Fruit fly (Drosophila melanogaster) whole organism, embryonic: Measurements from ENCODE around the gene CG34296.

Experiments
- Aef1 ChIP-seq: fragments of 200-800 bp; sonication (Bioruptor generic); IDR thresholded peaks from 3 replicates; pipeline ENCODE4 v1.3.6; 2022; ENCODE audit warnings: missing biosample characterization, missing genetic modification characterization
- B-H2 ChIP-seq: fragments of 200-800 bp; sonication (Bioruptor generic); optimal IDR thresholded peaks from 2 replicates; lab custom pipeline; 2018; ENCODE audit warnings: missing biosample characterization, mild to moderate bottlenecking, missing genetic modification characterization
- Bdp1 ChIP-seq: fragments of 200-800 bp; sonication (Bioruptor generic); optimal IDR thresholded peaks from 3 replicates; lab custom pipeline; 2016; ENCODE audit warnings: missing biosample characterization, missing genetic modification characterization
- CG10274 ChIP-seq: fragments of 200-800 bp; sonication (Bioruptor generic); optimal IDR thresholded peaks from 3 replicates; lab custom pipeline; 2017; ENCODE audit warnings: missing biosample characterization, mild to moderate bottlenecking, missing genetic modification characterization
- CG10321 ChIP-seq: fragments of 200-800 bp; sonication (Bioruptor generic); IDR thresholded peaks from 2 replicates; pipeline ENCODE4 v1.3.6; 2022; ENCODE audit warnings: missing biosample characterization, missing genetic modification characterization
- CG10979 ChIP-seq: fragments of 200-800 bp; sonication (Bioruptor generic); optimal IDR thresholded peaks from 2 replicates; lab custom pipeline; 2018; ENCODE audit warnings: missing biosample characterization, mild to moderate bottlenecking, missing genetic modification characterization, moderate library complexity
- CG11093 ChIP-seq: fragments of 200-800 bp; sonication (Bioruptor generic); IDR thresholded peaks from 3 replicates; pipeline ENCODE4 v1.3.6; 2022; ENCODE audit warnings: missing biosample characterization, missing genetic modification characterization
- CG11247 ChIP-seq: fragments of 200-800 bp; sonication (Bioruptor generic); IDR thresholded peaks from 2 replicates; pipeline ENCODE4 v1.3.6; 2022; ENCODE audit warnings: missing biosample characterization, missing genetic modification characterization
- CG11504 ChIP-seq: fragments of 200-800 bp; sonication (Bioruptor generic); optimal IDR thresholded peaks from 3 replicates; lab custom pipeline; 2019; ENCODE audit warnings: missing biosample characterization, mild to moderate bottlenecking, missing genetic modification characterization, moderate library complexity
- CG1233 ChIP-seq: fragments of 200-800 bp; sonication (Bioruptor generic); optimal IDR thresholded peaks from 4 replicates; lab custom pipeline; 2018; ENCODE audit warnings: missing biosample characterization, mild to moderate bottlenecking, missing genetic modification characterization
- CG12391 ChIP-seq: fragments of 200-800 bp; sonication (Bioruptor generic); optimal IDR thresholded peaks from 3 replicates; lab custom pipeline; 2018; ENCODE audit warnings: missing biosample characterization, mild to moderate bottlenecking, missing genetic modification characterization, moderate library complexity
- CG12942 ChIP-seq: fragments of 200-800 bp; sonication (Bioruptor generic); optimal IDR thresholded peaks from 3 replicates; lab custom pipeline; 2016; ENCODE audit warnings: missing biosample characterization, missing genetic modification characterization
- CG13287 ChIP-seq: fragments of 200-800 bp; sonication (Bioruptor generic); IDR thresholded peaks from 2 replicates; pipeline ENCODE4 v1.3.6; 2022; ENCODE audit warnings: missing biosample characterization, missing genetic modification characterization; ENCODE audit not compliant: partially characterized antibody
- CG15011 ChIP-seq: fragments of 200-800 bp; sonication (Bioruptor generic); optimal IDR thresholded peaks from 3 replicates; lab custom pipeline; 2018; ENCODE audit warnings: missing biosample characterization, mild to moderate bottlenecking, missing genetic modification characterization
- CG1529 ChIP-seq: fragments of 200-800 bp; sonication (Bioruptor generic); optimal IDR thresholded peaks from 3 replicates; lab custom pipeline; 2018; ENCODE audit warnings: missing biosample characterization, missing genetic modification characterization
- CG1602 ChIP-seq: fragments of 200-800 bp; sonication (Bioruptor generic); optimal IDR thresholded peaks from 3 replicates; lab custom pipeline; 2016; ENCODE audit warnings: missing biosample characterization, missing genetic modification characterization
- CG18011 ChIP-seq: fragments of 200-800 bp; sonication (Bioruptor generic); optimal IDR thresholded peaks from 2 replicates; lab custom pipeline; 2017; ENCODE audit warnings: missing biosample characterization, missing genetic modification characterization, mild to moderate bottlenecking, moderate library complexity, missing genotype
- CG30020 ChIP-seq: fragments of 200-800 bp; optimal IDR thresholded peaks from 2 replicates; lab custom pipeline; 2019; ENCODE audit warnings: missing biosample characterization, mild to moderate bottlenecking, missing genetic modification characterization, moderate library complexity
- CG6683 ChIP-seq: fragments of 200-800 bp; sonication (Bioruptor generic); optimal IDR thresholded peaks from 2 replicates; lab custom pipeline; 2017; ENCODE audit warnings: missing biosample characterization, mild to moderate bottlenecking, missing genetic modification characterization, missing genetic modification reagents
- CG7271 ChIP-seq: fragments of 200-800 bp; sonication (Bioruptor generic); optimal IDR thresholded peaks from 2 replicates; lab custom pipeline; 2018; ENCODE audit warnings: missing biosample characterization, mild to moderate bottlenecking, missing genetic modification characterization, moderate library complexity
- CG8765 ChIP-seq: fragments of 200-800 bp; sonication (Bioruptor generic); IDR thresholded peaks from 2 replicates; pipeline ENCODE4 v1.3.6; 2022; ENCODE audit warnings: missing biosample characterization, missing genetic modification characterization
- CG9215 ChIP-seq: fragments of 200-800 bp; sonication (Bioruptor generic); IDR thresholded peaks from 2 replicates; pipeline ENCODE4 v1.3.6; 2022; ENCODE audit warnings: missing biosample characterization, missing genetic modification characterization
- CG9609 ChIP-seq: fragments of 200-800 bp; sonication (Bioruptor generic); optimal IDR thresholded peaks from 3 replicates; lab custom pipeline; 2016; ENCODE audit warnings: missing biosample characterization, missing genetic modification characterization
- CTCF ChIP-seq: fragments of 200-800 bp; sonication (Bioruptor generic); optimal IDR thresholded peaks from 2 replicates; lab custom pipeline; 2017; ENCODE audit warnings: missing biosample characterization, mild to moderate bottlenecking, missing genetic modification characterization, moderate library complexity
- Dp ChIP-seq: fragments of 200-800 bp; sonication (Bioruptor generic); optimal IDR thresholded peaks from 2 replicates; lab custom pipeline; 2018; ENCODE audit warnings: missing biosample characterization, mild to moderate bottlenecking, missing genetic modification characterization, moderate library complexity
- Fer3 ChIP-seq: fragments of 200-800 bp; sonication (Bioruptor generic); optimal IDR thresholded peaks from 2 replicates; lab custom pipeline; 2018; ENCODE audit warnings: missing biosample characterization, mild to moderate bottlenecking, missing genetic modification characterization, moderate library complexity
- Hey ChIP-seq: fragments of 200-800 bp; sonication (Bioruptor generic); optimal IDR thresholded peaks from 3 replicates; lab custom pipeline; 2018; ENCODE audit warnings: missing biosample characterization, mild to moderate bottlenecking, missing genetic modification characterization
- Mes4 ChIP-seq: fragments of 200-800 bp; sonication (Bioruptor generic); optimal IDR thresholded peaks from 2 replicates; lab custom pipeline; 2016; ENCODE audit warnings: missing biosample characterization, missing genetic modification characterization
- Neu2 ChIP-seq: fragments of 200-800 bp; sonication (Bioruptor generic); optimal IDR thresholded peaks from 3 replicates; lab custom pipeline; 2016; ENCODE audit warnings: missing biosample characterization, missing genetic modification characterization, borderline replicate concordance
- Opbp ChIP-seq: fragments of 200-800 bp; sonication (Bioruptor generic); IDR thresholded peaks from 3 replicates; pipeline ENCODE4 v1.3.6; 2022; ENCODE audit warnings: missing biosample characterization, missing genetic modification characterization; ENCODE audit not compliant: partially characterized antibody
- Sox100B ChIP-seq: fragments of 200-800 bp; sonication (Bioruptor generic); optimal IDR thresholded peaks from 3 replicates; lab custom pipeline; 2018; ENCODE audit warnings: missing biosample characterization, mild to moderate bottlenecking, missing genetic modification characterization
- Sry-β ChIP-seq: fragments of 200-800 bp; sonication (Bioruptor generic); optimal IDR thresholded peaks from 2 replicates; lab custom pipeline; 2018; ENCODE audit warnings: missing biosample characterization, mild to moderate bottlenecking, missing genetic modification characterization, moderate library complexity
- Vsx1 ChIP-seq: fragments of 200-800 bp; sonication (Bioruptor generic); optimal IDR thresholded peaks from 2 replicates; lab custom pipeline; 2017; ENCODE audit warnings: missing biosample characterization, mild to moderate bottlenecking, missing genetic modification characterization, missing genetic modification reagents
- Xbp1 ChIP-seq: fragments of 200-800 bp; sonication (Bioruptor generic); optimal IDR thresholded peaks from 3 replicates; lab custom pipeline; 2016; ENCODE audit warnings: missing biosample characterization, mild to moderate bottlenecking, missing genetic modification characterization
- ap ChIP-seq: fragments of 200-800 bp; sonication (Bioruptor generic); IDR thresholded peaks from 2 replicates; pipeline ENCODE4 v1.3.6; 2022; ENCODE audit warnings: missing biosample characterization, missing genetic modification characterization
- bab2 ChIP-seq: fragments of 200-800 bp; sonication (Bioruptor generic); optimal IDR thresholded peaks from 2 replicates; lab custom pipeline; 2016; ENCODE audit warnings: missing biosample characterization, missing genetic modification characterization
- btn ChIP-seq: fragments of 200-800 bp; sonication (Bioruptor generic); optimal IDR thresholded peaks from 2 replicates; lab custom pipeline; 2016; ENCODE audit warnings: missing biosample characterization, missing genetic modification characterization
- en ChIP-seq: fragments of 200-800 bp; sonication (Bioruptor generic); optimal IDR thresholded peaks from 2 replicates; lab custom pipeline; 2016; ENCODE audit warnings: missing biosample characterization, missing genetic modification characterization
- fd64A ChIP-seq: fragments of 200-800 bp; sonication (Bioruptor generic); optimal IDR thresholded peaks from 3 replicates; lab custom pipeline; 2018; ENCODE audit warnings: missing biosample characterization, mild to moderate bottlenecking, missing genetic modification characterization
- grn ChIP-seq: fragments of 200-800 bp; sonication (Bioruptor generic); optimal IDR thresholded peaks from 3 replicates; lab custom pipeline; 2017; ENCODE audit warnings: missing biosample characterization, missing genetic modification characterization
- gsb ChIP-seq: fragments of 200-800 bp; sonication (Bioruptor generic); IDR thresholded peaks from 2 replicates; pipeline ENCODE4 v1.3.6; 2022; ENCODE audit warnings: missing biosample characterization, missing genetic modification characterization
- jing ChIP-seq: fragments of 200-800 bp; sonication (Bioruptor generic); optimal IDR thresholded peaks from 2 replicates; lab custom pipeline; 2018; ENCODE audit warnings: missing biosample characterization, mild to moderate bottlenecking, missing genetic modification characterization
- jumu ChIP-seq: fragments of 200-800 bp; sonication (Bioruptor generic); optimal IDR thresholded peaks from 3 replicates; lab custom pipeline; 2016; ENCODE audit warnings: missing biosample characterization, missing genetic modification characterization
- nerfin-2 ChIP-seq: fragments of 200-800 bp; sonication (Bioruptor generic); IDR thresholded peaks from 2 replicates; pipeline ENCODE4 v1.3.6; 2022; ENCODE audit warnings: missing biosample characterization, missing genetic modification characterization; ENCODE audit not compliant: partially characterized antibody
- otp ChIP-seq: fragments of 200-800 bp; sonication (Bioruptor generic); IDR thresholded peaks from 3 replicates; pipeline ENCODE4, ENCODE4 v1.3.6; 2022; ENCODE audit warnings: missing biosample characterization, missing genetic modification characterization
- pho ChIP-seq: fragments of 200-800 bp; sonication (Bioruptor generic); optimal IDR thresholded peaks from 2 replicates; lab custom pipeline; 2016; ENCODE audit warnings: missing biosample characterization, missing genetic modification characterization
- repo ChIP-seq: fragments of 200-800 bp; sonication (Bioruptor generic); optimal IDR thresholded peaks from 2 replicates; lab custom pipeline; 2016; ENCODE audit warnings: missing biosample characterization, missing genetic modification characterization
- sim ChIP-seq: fragments of 200-800 bp; sonication (Bioruptor generic); IDR thresholded peaks from 2 replicates; pipeline ENCODE4 v1.3.6; 2022; ENCODE audit warnings: missing biosample characterization, missing genetic modification characterization
- sqz ChIP-seq: fragments of 200-800 bp; sonication (Bioruptor generic); optimal IDR thresholded peaks from 3 replicates; lab custom pipeline; 2018; ENCODE audit warnings: missing biosample characterization, mild to moderate bottlenecking, missing genetic modification characterization
- vvl ChIP-seq: fragments of 200-800 bp; sonication (Bioruptor generic); IDR thresholded peaks from 2 replicates; pipeline ENCODE4 v1.3.6; 2022; ENCODE audit warnings: missing biosample characterization, missing genetic modification characterization
- yki ChIP-seq: fragments of >200 bp; optimal IDR thresholded peaks from 3 replicates; lab custom pipeline; 2018
- zfh1 ChIP-seq: fragments of 200-800 bp; sonication (Bioruptor generic); IDR thresholded peaks from 3 replicates; pipeline ENCODE4 v1.3.6; 2022; ENCODE audit warnings: missing biosample characterization, missing genetic modification characterization

CG34296 gene

DNA sequence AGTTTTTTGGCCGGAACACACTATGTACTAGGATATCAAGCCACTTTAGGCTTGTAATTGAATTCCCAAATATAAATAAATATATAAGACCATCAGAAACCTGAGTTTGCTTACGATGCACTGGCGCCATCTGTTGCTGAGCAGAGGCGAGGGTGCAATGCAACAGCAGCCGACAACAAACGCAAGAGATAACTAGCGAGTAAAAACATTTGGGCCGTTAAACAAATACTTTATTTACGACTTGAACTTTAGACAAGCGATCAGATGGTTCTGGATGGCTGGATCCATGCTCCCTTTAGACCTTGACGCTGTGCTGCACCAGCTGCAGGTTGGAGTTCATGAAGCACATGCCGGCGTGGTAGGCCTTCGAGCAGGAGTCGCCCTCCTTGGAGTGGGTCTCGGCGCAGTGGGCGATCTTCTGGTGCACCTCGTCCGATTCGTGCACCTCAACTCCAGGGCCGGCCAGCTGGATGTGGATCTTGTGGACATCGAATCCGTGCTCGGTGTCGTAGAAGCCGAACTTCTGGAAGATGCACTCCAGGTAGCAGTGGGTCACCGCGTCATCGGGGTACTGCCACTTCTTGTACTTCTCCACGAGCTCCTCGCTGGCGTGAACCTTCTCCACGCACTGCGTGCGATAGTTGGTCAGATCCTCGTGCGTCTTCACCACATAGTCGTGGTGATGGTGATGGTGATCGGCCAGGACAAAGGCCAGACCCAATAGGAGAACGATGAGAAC lies 6.1 kb upstream of the CG34296 start (continued):
- TF ChIP-seq repo (GFP tag; lab: Kevin White, UChicago) (no peak), yki (lab: Kevin White, UChicago) (no peak), CG10274 (no peak), fd64A (GFP tag; lab: Kevin White, UChicago) (no peak), Neu2 (no peak), Sry-β (GFP tag; lab: Kevin White, UChicago) (no peak), CG11093 (GFP tag; lab: Robert Waterston, UW) (no peak), Opbp (GFP tag; lab: Robert Waterston, UW) (no peak), sim (GFP tag; lab: Robert Waterston, UW) (no peak), btn (GFP tag; lab: Kevin White, UChicago) (no peak), CG7271 (no peak), vvl (GFP tag; lab: Robert Waterston, UW) (no peak), CG15011 (GFP tag; lab: Kevin White, UChicago) (no peak), bab2 (GFP tag; lab: Kevin White, UChicago) (no peak), CG10979 (tag; lab: Kevin White, UChicago) (peak; percentile 71), pho (GFP tag; lab: Kevin White, UChicago) (no peak), CG8765 (GFP tag; lab: Robert Waterston, UW) (no peak), sqz (GFP tag; lab: Kevin White, UChicago) (no peak), nerfin-2 (GFP tag; lab: Robert Waterston, UW) (no peak), CG9215 (GFP tag; lab: Robert Waterston, UW) (no peak), gsb (GFP tag; lab: Robert Waterston, UW) (0 out of 2 replicates have a peak, but pooled peaks have one; percentile 20), Bdp1 (GFP tag; lab: Kevin White, UChicago) (no peak), CG1602 (GFP tag; lab: Kevin White, UChicago) (no peak), otp (GFP tag; lab: Robert Waterston, UW) (no peak), Xbp1 (GFP tag; lab: Kevin White, UChicago) (peak; percentile 17), ap (GFP tag; lab: Robert Waterston, UW) (no peak), Mes4 (GFP tag; lab: Kevin White, UChicago) (no peak), CG1233 (GFP tag; lab: Kevin White, UChicago) (no peak), jing (GFP tag; lab: Kevin White, UChicago) (no peak), zfh1 (GFP tag; lab: Robert Waterston, UW) (no peak), en (GFP tag; lab: Kevin White, UChicago) (no peak), CG30020 (tag; lab: Kevin White, UChicago) (no peak), CG6683 (GFP tag; lab: Kevin White, UChicago) (no peak), Vsx1 (GFP tag; lab: Kevin White, UChicago) (no peak), jumu (GFP tag; lab: Kevin White, UChicago) (no peak), Dp (no peak), CG12942 (no peak), CG13287 (GFP tag; lab: Robert Waterston, UW) (no peak), Hey (tag; lab: Kevin White, UChicago) (no peak), CG11504 (peak; percentile 1), CG11247 (GFP tag; lab: Robert Waterston, UW) (no peak), CG18011 (GFP tag; lab: Kevin White, UChicago) (no peak), CTCF (GFP tag; lab: Kevin White, UChicago) (peak; percentile 89), Aef1 (GFP tag; lab: Robert Waterston, UW) (no peak), CG12391 (no peak), Fer3 (tag; lab: Kevin White, UChicago) (no peak), CG1529 (no peak), Sox100B (GFP tag; lab: Kevin White, UChicago) (peak; percentile 15), CG9609 (no peak), CG10321 (no peak), grn (no peak), B-H2 (no peak)
